Fruit fly (Drosophila melanogaster) whole organism, wandering third instar larva: ENCODE data around the gene ND-ASHI.

Source experiments
- Hnf4 ChIP-seq: fragments of 200-800 bp; sonication (Bioruptor generic); optimal IDR thresholded peaks from 2 replicates; lab custom pipeline; 2016; ENCODE audit warnings: missing biosample characterization, mild to moderate bottlenecking, missing genetic modification characterization
- Jra ChIP-seq: sonication (Bioruptor generic); optimal IDR thresholded peaks from 2 replicates; lab custom pipeline; 2016; ENCODE audit warnings: missing biosample characterization, missing genetic modification characterization
- N ChIP-seq: fragments of >200 bp; optimal IDR thresholded peaks from 2 replicates; lab custom pipeline; 2018; ENCODE audit warnings: missing biosample characterization, missing external identifiers, missing genetic modification characterization
- OdsH ChIP-seq: fragments of 200-800 bp; sonication (Bioruptor generic); optimal IDR thresholded peaks from 2 replicates; lab custom pipeline; 2016; ENCODE audit warnings: missing biosample characterization, mild to moderate bottlenecking, missing genetic modification characterization
- Vsx2 ChIP-seq: fragments of 200-300, 225-300 bp; sonication (Bioruptor generic); optimal IDR thresholded peaks from 2 replicates; lab custom pipeline; 2018; ENCODE audit warnings: missing biosample characterization, missing genetic modification characterization; ENCODE audit not compliant: partially characterized antibody
- fru ChIP-seq: fragments of 200-800 bp; sonication (Bioruptor generic); optimal IDR thresholded peaks from 3 replicates; lab custom pipeline; 2016; ENCODE audit warnings: missing biosample characterization, mild to moderate bottlenecking, missing genetic modification characterization
- psq ChIP-seq: fragments of 200-800 bp; sonication (Bioruptor generic); optimal IDR thresholded peaks from 3 replicates; lab custom pipeline; 2017; ENCODE audit warnings: missing biosample characterization, mild to moderate bottlenecking, missing genetic modification characterization, moderate library complexity
- rgr ChIP-seq: fragments of 200-800 bp; sonication (Bioruptor generic); optimal IDR thresholded peaks from 3 replicates; lab custom pipeline; 2016; ENCODE audit warnings: missing biosample characterization, mild to moderate bottlenecking, missing genetic modification characterization
- sv ChIP-seq: fragments of 200-800 bp; sonication (Bioruptor generic); optimal IDR thresholded peaks from 3 replicates; lab custom pipeline; 2016; ENCODE audit warnings: missing biosample characterization, missing genetic modification characterization
- usp ChIP-seq: fragments of >200 bp; optimal IDR thresholded peaks from 2 replicates; lab custom pipeline; 2017; ENCODE audit warnings: missing biosample characterization, missing genetic modification characterization

dm6 chrX:6681467-6681866, 2.5 kb upstream of the ND-ASHI start, which contains the start of gene Fum2:
- TF ChIP-seq psq (GFP tag; lab: Kevin White, UChicago) (no peak), Vsx2 (GFP tag; lab: Kevin White, UChicago) (no peak), fru (GFP tag; lab: Kevin White, UChicago) (no peak), N (GFP tag; lab: Kevin White, UChicago) (no peak), OdsH (no peak), rgr (GFP tag; lab: Kevin White, UChicago) (no peak), Hnf4 (GFP tag; lab: Kevin White, UChicago) (no peak), Jra (no peak), usp (no peak), sv (GFP tag; lab: Kevin White, UChicago) (no peak)
